Worm (Caenorhabditis elegans): Measurements from ENCODE around the gene shc-3.

ce11 chrX:13717053-13717671 lies at the start of gene shc-3:
- no peak for TF ChIP-seq B0310.2 (tag; optimal IDR thresholded peaks at IDR 0.05)
- no peak for TF ChIP-seq ama-1 (optimal IDR thresholded peaks at IDR 0.05)
- no peak for TF ChIP-seq ceh-36 (tag; optimal IDR thresholded peaks at IDR 0.05)
- no peak for TF ChIP-seq ets-7 (tag; optimal IDR thresholded peaks at IDR 0.05)
- no peak for TF ChIP-seq hmg-4 (GFP tag; optimal IDR thresholded peaks at IDR 0.05)
- no peak for TF ChIP-seq F13C5.2 (tag; optimal IDR thresholded peaks at IDR 0.05)
- TF ChIP-seq tbx-11 (GFP tag; IDR thresholded peaks at IDR 0.05): no peak
- no peak for TF ChIP-seq tra-4 (tag; optimal IDR thresholded peaks at IDR 0.05)
